Fruit fly (Drosophila melanogaster) whole organism, pupa: ENCODE measurements around the gene CG9801.

Experiments
- CG10348 ChIP-seq: fragments of 200-800 bp; sonication (Bioruptor generic); IDR thresholded peaks from 2 replicates; pipeline ENCODE4 v1.3.6; 2022; ENCODE audit warnings: missing biosample characterization, missing genetic modification characterization
- CG12605 ChIP-seq: fragments of 200-800 bp; sonication (Bioruptor generic); IDR thresholded peaks from 2 replicates; pipeline ENCODE4 v1.3.6; 2022; ENCODE audit warnings: missing biosample characterization, missing genetic modification characterization
- CG13204 ChIP-seq: fragments of 200-800 bp; sonication (Bioruptor generic); optimal IDR thresholded peaks from 2 replicates; lab custom pipeline; 2018; ENCODE audit warnings: missing biosample characterization, mild to moderate bottlenecking, missing genetic modification characterization, moderate library complexity
- CG14655 ChIP-seq: fragments of 200-800 bp; sonication (Bioruptor generic); optimal IDR thresholded peaks from 3 replicates; lab custom pipeline; 2017; ENCODE audit warnings: mild to moderate bottlenecking, missing biosample characterization, missing genetic modification reagents, missing genetic modification characterization
- CG15710 ChIP-seq: fragments of 200-800 bp; sonication (Bioruptor generic); optimal IDR thresholded peaks from 2 replicates; lab custom pipeline; 2018; ENCODE audit warnings: missing biosample characterization, mild to moderate bottlenecking, missing genetic modification characterization, moderate library complexity
- CG17806 ChIP-seq: fragments of 200-800 bp; sonication (Bioruptor generic); optimal IDR thresholded peaks from 2 replicates; lab custom pipeline; 2018; ENCODE audit warnings: missing biosample characterization, mild to moderate bottlenecking, missing genetic modification characterization, moderate library complexity
- CG32121 ChIP-seq: fragments of 200-800 bp; sonication (Bioruptor generic); IDR thresholded peaks from 2 replicates; pipeline ENCODE4 v1.3.6; 2022; ENCODE audit warnings: missing biosample characterization, missing genetic modification characterization
- CG34367 ChIP-seq: fragments of 200-800 bp; sonication (Bioruptor generic); optimal IDR thresholded peaks from 2 replicates; lab custom pipeline; 2018; ENCODE audit warnings: missing biosample characterization, mild to moderate bottlenecking, missing genetic modification characterization
- CG4496 ChIP-seq: fragments of 200-800 bp; sonication (Bioruptor generic); IDR thresholded peaks from 3 replicates; pipeline ENCODE4 v1.3.6; 2022; ENCODE audit warnings: missing biosample characterization, missing genetic modification characterization
- CG8159 ChIP-seq: fragments of 200-800 bp; sonication (Bioruptor generic); optimal IDR thresholded peaks from 3 replicates; lab custom pipeline; 2018; ENCODE audit warnings: missing biosample characterization, mild to moderate bottlenecking, missing genetic modification characterization, moderate library complexity
- CG8301 ChIP-seq: fragments of 200-800 bp; sonication (Bioruptor generic); optimal IDR thresholded peaks from 2 replicates; lab custom pipeline; 2018; ENCODE audit warnings: missing biosample characterization, mild to moderate bottlenecking, missing genetic modification characterization
- CG9948 ChIP-seq: fragments of 200-800 bp; sonication (Bioruptor generic); optimal IDR thresholded peaks from 2 replicates; lab custom pipeline; 2018; ENCODE audit warnings: missing biosample characterization, mild to moderate bottlenecking, missing genetic modification characterization, moderate library complexity
- D1 ChIP-seq: fragments of 200-800 bp; sonication (Bioruptor generic); optimal IDR thresholded peaks from 2 replicates; lab custom pipeline; 2018; ENCODE audit warnings: missing biosample characterization, mild to moderate bottlenecking, missing genetic modification characterization, moderate library complexity
- EcR ChIP-seq: fragments of 200-800 bp; sonication (Bioruptor generic); optimal IDR thresholded peaks from 3 replicates; lab custom pipeline; 2019; ENCODE audit warnings: missing biosample characterization, missing genetic modification characterization, mild to moderate bottlenecking, moderate library complexity, missing genetic modification reagents
- Ets98B ChIP-seq: fragments of 200-800 bp; sonication (Bioruptor generic); IDR thresholded peaks from 2 replicates; pipeline ENCODE4 v1.3.6; 2022; ENCODE audit warnings: missing biosample characterization, missing genetic modification characterization
- Pif1A ChIP-seq: fragments of 200-800 bp; sonication (Bioruptor generic); optimal IDR thresholded peaks from 3 replicates; lab custom pipeline; 2016; ENCODE audit warnings: missing biosample characterization, missing genetic modification characterization
- Pif1B ChIP-seq: fragments of 200-800 bp; sonication (Bioruptor generic); optimal IDR thresholded peaks from 3 replicates; lab custom pipeline; 2016; ENCODE audit warnings: missing biosample characterization, missing genetic modification characterization
- Snoo ChIP-seq: fragments of 200-800 bp; sonication (Bioruptor generic); optimal IDR thresholded peaks from 3 replicates; lab custom pipeline; 2017; ENCODE audit warnings: missing biosample characterization, mild to moderate bottlenecking, missing genetic modification characterization, inconsistent platforms
- fd96Ca ChIP-seq: fragments of 200-800 bp; sonication (Bioruptor generic); IDR thresholded peaks from 3 replicates; pipeline ENCODE4 v1.3.6; 2022; ENCODE audit warnings: missing biosample characterization, missing genetic modification characterization
- gl ChIP-seq: fragments of 200-800 bp; sonication (Bioruptor generic); optimal IDR thresholded peaks from 2 replicates; lab custom pipeline; 2018; ENCODE audit warnings: missing biosample characterization, mild to moderate bottlenecking, missing genetic modification characterization
- rn ChIP-seq: fragments of 200-800 bp; sonication (Bioruptor generic); IDR thresholded peaks from 2 replicates; pipeline ENCODE4 v1.3.6; 2022; ENCODE audit warnings: missing biosample characterization, missing genetic modification characterization

Gene CG9801

DNA sequence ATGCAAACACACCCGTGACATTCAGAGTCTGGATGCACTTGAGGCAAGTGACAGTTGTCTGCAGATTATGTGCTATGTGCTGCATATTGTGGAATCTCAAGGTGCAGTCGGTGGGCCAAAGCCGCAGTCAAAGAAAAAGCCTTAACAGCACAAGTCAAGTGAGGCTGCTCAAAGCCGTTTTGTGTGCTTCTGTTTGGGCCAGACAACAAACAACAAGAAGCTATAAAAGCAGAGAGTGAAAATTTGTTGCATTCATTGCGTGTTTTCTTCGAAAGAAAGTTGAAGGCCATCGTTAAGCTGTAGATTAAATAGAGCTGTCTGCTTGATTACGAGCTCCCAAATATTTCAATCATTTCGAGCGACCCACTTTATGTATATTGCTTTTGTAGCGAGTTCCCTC is 5.5 kb downstream of the CG9801 start:
- TF ChIP-seq rn (GFP tag; lab: Robert Waterston, UW) (no peak), Ets98B (GFP tag; lab: Robert Waterston, UW) (no peak), gl (tag; lab: Kevin White, UChicago) (no peak), D1 (tag; lab: Kevin White, UChicago) (no peak), CG12605 (GFP tag; lab: Robert Waterston, UW) (no peak), CG15710 (tag; lab: Kevin White, UChicago) (no peak), CG17806 (tag; lab: Kevin White, UChicago) (no peak), CG32121 (GFP tag; lab: Robert Waterston, UW) (no peak), EcR (GFP tag; lab: Kevin White, UChicago) (no peak), Snoo (no peak), Pif1B (no peak), Pif1A (no peak), CG13204 (no peak), CG8301 (tag; lab: Kevin White, UChicago) (no peak), CG8159 (no peak), CG10348 (no peak), CG34367 (tag; lab: Kevin White, UChicago) (no peak)
- TF ChIP-seq, all 21 proteins: peak for 0

DNA sequence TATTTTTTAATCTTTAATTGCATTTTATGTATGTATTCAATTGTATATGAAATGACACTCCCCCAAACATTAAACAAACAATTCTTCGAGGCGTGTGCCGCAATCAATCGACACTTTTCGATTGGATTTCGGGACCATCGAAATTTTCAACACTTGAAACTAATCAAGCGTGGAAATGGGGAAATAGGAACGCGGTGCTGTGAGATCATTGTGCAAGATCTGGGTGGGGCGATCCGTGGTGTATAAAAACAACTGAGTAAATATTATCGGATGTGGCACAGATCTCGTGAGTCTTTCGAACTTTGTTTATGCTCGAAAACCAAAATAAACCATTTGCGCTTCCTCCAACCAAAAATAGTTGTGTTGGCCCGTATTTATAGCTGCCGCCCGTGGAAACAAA is 6.2 kb downstream of the CG9801 start:
- no peak for TF ChIP-seq CG34367 (tag; lab: Kevin White, UChicago)
- no peak for TF ChIP-seq CG13204
- no peak for TF ChIP-seq Pif1B
- TF ChIP-seq CG8301 (tag; lab: Kevin White, UChicago), result no peak
- no peak for TF ChIP-seq Ets98B (GFP tag; lab: Robert Waterston, UW)
- TF ChIP-seq rn (GFP tag; lab: Robert Waterston, UW), result no peak
- no peak for TF ChIP-seq CG4496 (GFP tag; lab: Robert Waterston, UW)
- TF ChIP-seq fd96Ca, result no peak
- TF ChIP-seq Snoo, result no peak
- no peak for TF ChIP-seq EcR (GFP tag; lab: Kevin White, UChicago)
- TF ChIP-seq CG32121 (GFP tag; lab: Robert Waterston, UW), result no peak
- TF ChIP-seq CG10348, result no peak
- no peak for TF ChIP-seq CG12605 (GFP tag; lab: Robert Waterston, UW)
- TF ChIP-seq CG15710 (tag; lab: Kevin White, UChicago), result no peak

DNA sequence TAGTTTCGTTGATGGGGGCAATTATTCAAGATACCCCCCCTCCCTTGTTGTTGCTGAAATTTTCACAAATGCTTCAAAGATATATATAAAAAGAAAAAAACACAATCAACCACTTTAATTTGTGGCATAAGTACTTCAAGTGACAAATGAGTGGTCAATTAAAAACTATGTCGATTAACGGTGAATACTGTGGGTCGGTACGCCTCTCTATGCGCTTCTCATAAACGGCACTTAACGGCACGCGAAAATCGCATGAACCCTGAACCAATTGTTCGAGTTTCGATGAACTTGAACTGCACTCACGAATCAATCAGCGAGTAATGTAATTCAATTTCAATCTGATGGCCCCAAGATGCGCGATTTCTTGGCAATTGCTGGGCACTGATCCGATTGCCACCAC is 7.4 kb downstream of the CG9801 start:
- no peak for TF ChIP-seq CG4496 (GFP tag; lab: Robert Waterston, UW)
- no peak for TF ChIP-seq D1 (tag; lab: Kevin White, UChicago)
- TF ChIP-seq CG12605 (GFP tag; lab: Robert Waterston, UW), result no peak
- no peak for TF ChIP-seq CG14655 (GFP tag; lab: Kevin White, UChicago)
- TF ChIP-seq gl (tag; lab: Kevin White, UChicago), result no peak
- TF ChIP-seq EcR (GFP tag; lab: Kevin White, UChicago), result no peak
- no peak for TF ChIP-seq fd96Ca
- TF ChIP-seq Ets98B (GFP tag; lab: Robert Waterston, UW), result no peak
- TF ChIP-seq Pif1A, result no peak
- TF ChIP-seq CG10348, result no peak
- TF ChIP-seq Snoo, result no peak
- TF ChIP-seq CG8159, result no peak
- no peak for TF ChIP-seq Pif1B
- TF ChIP-seq, all 21 proteins: peak for 0

dm6 chr3R:8739161-8739783 is 8.2 kb downstream of the CG9801 start:
- TF ChIP-seq EcR (GFP tag; lab: Kevin White, UChicago) (no peak), fd96Ca (no peak), CG10348 (no peak), CG17806 (tag; lab: Kevin White, UChicago) (peak; percentile 49), CG15710 (tag; lab: Kevin White, UChicago) (peak; percentile 34), Snoo (peak; percentile 31), rn (GFP tag; lab: Robert Waterston, UW) (no peak), CG12605 (GFP tag; lab: Robert Waterston, UW) (no peak), CG8159 (peak; percentile 76), gl (tag; lab: Kevin White, UChicago) (no peak), CG9948 (tag; lab: Kevin White, UChicago) (peak; percentile 11), Pif1A (no peak), CG32121 (GFP tag; lab: Robert Waterston, UW) (no peak)

DNA sequence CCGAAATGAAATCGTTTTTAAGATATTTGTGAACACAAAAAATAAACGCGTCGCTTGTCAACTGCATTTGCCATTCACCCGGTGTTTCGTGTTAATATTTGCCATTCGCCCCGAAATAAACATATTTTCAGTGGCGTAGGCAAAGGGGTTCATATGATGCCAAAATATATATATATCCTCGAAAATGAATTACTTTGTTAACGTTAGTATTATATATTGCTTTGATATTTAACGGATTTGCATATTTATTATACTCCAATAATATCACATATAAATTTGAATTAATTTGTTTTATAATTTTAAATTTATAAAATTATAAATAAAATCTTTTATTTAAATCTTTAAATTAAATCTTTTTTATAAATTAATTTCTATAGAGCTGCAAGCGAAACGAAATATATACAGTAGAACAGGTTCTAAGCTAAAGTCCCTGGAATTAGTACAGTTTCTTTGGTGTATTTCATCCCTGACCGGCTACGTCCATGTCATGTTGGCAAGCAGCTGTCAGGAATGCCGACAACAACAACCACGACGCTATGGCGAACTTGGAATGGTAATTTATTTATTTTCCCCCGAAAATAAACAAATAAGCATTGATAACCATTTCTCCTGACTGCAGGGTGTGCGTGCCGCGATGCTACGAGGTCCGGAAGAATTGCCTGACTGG is 15.7 kb downstream of the CG9801 start, which contains the start of the genes M1BP and CG8202:
M1BP (minus strand) TSS at position 102 of the 667 bp plus-strand sequence.
CG8202 (plus strand) TSS at position 495 of the 667 bp plus-strand sequence.
- TF ChIP-seq Pif1A, result no peak
- peak; percentile 88 for TF ChIP-seq Snoo
- peak; percentile 68 for TF ChIP-seq CG4496 (GFP tag; lab: Robert Waterston, UW)
- peak; percentile 72 for TF ChIP-seq CG34367 (tag; lab: Kevin White, UChicago)
- TF ChIP-seq rn (GFP tag; lab: Robert Waterston, UW), result no peak
- peak; percentile 88 for TF ChIP-seq CG15710 (tag; lab: Kevin White, UChicago)
- peak; percentile 63; the same call in 2 of the 3 replicates for TF ChIP-seq fd96Ca
- peak; percentile 85 for TF ChIP-seq CG9948 (tag; lab: Kevin White, UChicago)
- 0 out of 2 replicates have a peak, but pooled peaks have one; percentile 31 for TF ChIP-seq CG12605 (GFP tag; lab: Robert Waterston, UW)
- TF ChIP-seq EcR (GFP tag; lab: Kevin White, UChicago), result no peak
- TF ChIP-seq CG8159, result peak; percentile 98
- TF ChIP-seq CG17806 (tag; lab: Kevin White, UChicago), result peak; percentile 73
- TF ChIP-seq CG32121 (GFP tag; lab: Robert Waterston, UW), result peak; percentile 64
- peak; percentile 54; the same call in 1 of the 2 replicates for TF ChIP-seq Ets98B (GFP tag; lab: Robert Waterston, UW)
- no peak for TF ChIP-seq CG13204
